Fruit fly (Drosophila melanogaster): ENCODE results near the gene CG32024.
A peak's percentile ranks its signal among the peaks of the same experiment; 100 is the strongest.

Gene CG32024

dm6 chr3L:8839130-8839529 lies 31.7 kb downstream of the CG32024 start:
- TF ChIP-seq Dif (GFP tag; optimal IDR thresholded peaks at IDR 0.05; ENCODE audit: partially characterized antibody) (peak; percentile 40), Rel (GFP tag; optimal IDR thresholded peaks at IDR 0.05) (no peak), Rel (tag; optimal IDR thresholded peaks at IDR 0.05) (peak; percentile 23), Dfd (GFP tag; optimal IDR thresholded peaks at IDR 0.05) (no peak), fru (GFP tag; optimal IDR thresholded peaks at IDR 0.05) (no peak), Vsx2 (GFP tag; optimal IDR thresholded peaks at IDR 0.05; ENCODE audit: partially characterized antibody) (peak; percentile 47), OdsH (GFP tag; optimal IDR thresholded peaks at IDR 0.05) (no peak)

dm6 chr3L:8839563-8840425 lies 32.4 kb downstream of the CG32024 start:
- no peak for TF ChIP-seq dl (GFP tag; optimal IDR thresholded peaks at IDR 0.05; ENCODE audit: insufficient read depth in 1 of 2, partially characterized antibody in 2 of 2)
- peak; percentile 41 for TF ChIP-seq OdsH (GFP tag; optimal IDR thresholded peaks at IDR 0.05)
- peak; percentile 69 for TF ChIP-seq Sp1 (GFP tag; optimal IDR thresholded peaks at IDR 0.05)
- no peak for TF ChIP-seq lola (GFP tag; optimal IDR thresholded peaks at IDR 0.05)
- no peak for TF ChIP-seq CG9705 (GFP tag; optimal IDR thresholded peaks at IDR 0.05)
- no peak for TF ChIP-seq CrebA (GFP tag; optimal IDR thresholded peaks at IDR 0.05; ENCODE audit: borderline replicate concordance)
- no peak for TF ChIP-seq Myc (optimal IDR thresholded peaks at IDR 0.05)
- peak; percentile 58 for TF ChIP-seq br (GFP tag; optimal IDR thresholded peaks at IDR 0.05)
- TF ChIP-seq Mio (GFP tag; optimal IDR thresholded peaks at IDR 0.05) = no peak
- peak; percentile 52 for TF ChIP-seq psq (GFP tag; optimal IDR thresholded peaks at IDR 0.05)
- TF ChIP-seq GATAd (GFP tag; optimal IDR thresholded peaks at IDR 0.05) = no peak
- TF ChIP-seq fru (GFP tag; optimal IDR thresholded peaks at IDR 0.05) = peak; percentile 67
- TF ChIP-seq pan (optimal IDR thresholded peaks at IDR 0.05) = no peak
- no peak for TF ChIP-seq usp (GFP tag; optimal IDR thresholded peaks at IDR 0.05)
- no peak for TF ChIP-seq Dif (GFP tag; optimal IDR thresholded peaks at IDR 0.05; ENCODE audit: partially characterized antibody)
- TF ChIP-seq HLH106 (tag; optimal IDR thresholded peaks at IDR 0.05) = peak; percentile 61
- TF ChIP-seq dmrt93B (GFP tag; optimal IDR thresholded peaks at IDR 0.05) = peak; percentile 43
- TF ChIP-seq sv (GFP tag; optimal IDR thresholded peaks at IDR 0.05) = no peak
- TF ChIP-seq h (GFP tag; optimal IDR thresholded peaks at IDR 0.05) = peak; percentile 71
- no peak for TF ChIP-seq tai (GFP tag; optimal IDR thresholded peaks at IDR 0.05)
- no peak for TF ChIP-seq N (GFP tag; optimal IDR thresholded peaks at IDR 0.05)
- no peak for TF ChIP-seq CG32264 (GFP tag; optimal IDR thresholded peaks at IDR 0.05)
- TF ChIP-seq sage (GFP tag; optimal IDR thresholded peaks at IDR 0.05) = no peak
- TF ChIP-seq Jra (GFP tag; optimal IDR thresholded peaks at IDR 0.05) = peak; percentile 39
- peak; percentile 34 for TF ChIP-seq brk (GFP tag; optimal IDR thresholded peaks at IDR 0.05)
- no peak for TF ChIP-seq Vsx2 (GFP tag; optimal IDR thresholded peaks at IDR 0.05; ENCODE audit: partially characterized antibody)
- TF ChIP-seq woc (GFP tag; optimal IDR thresholded peaks at IDR 0.05) = peak; percentile 88
- TF ChIP-seq Hr83 (GFP tag; optimal IDR thresholded peaks at IDR 0.05; ENCODE audit: poor library complexity, severe bottlenecking) = no peak
- no peak for TF ChIP-seq Dfd (GFP tag; optimal IDR thresholded peaks at IDR 0.05)
- TF ChIP-seq Rel (GFP tag; optimal IDR thresholded peaks at IDR 0.05) = peak; percentile 52
- TF ChIP-seq Rel (tag; optimal IDR thresholded peaks at IDR 0.05) = peak; percentile 54
- no peak for TF ChIP-seq Hr78 (GFP tag; optimal IDR thresholded peaks at IDR 0.05)
- peak; percentile 37 for TF ChIP-seq rgr (GFP tag; optimal IDR thresholded peaks at IDR 0.05)
- TF ChIP-seq jim (GFP tag; optimal IDR thresholded peaks at IDR 0.05) = no peak
- peak; percentile 50 for TF ChIP-seq ey (GFP tag; optimal IDR thresholded peaks at IDR 0.05)
- no peak for TF ChIP-seq dsf (GFP tag; optimal IDR thresholded peaks at IDR 0.05; ENCODE audit: borderline replicate concordance)
- peak; percentile 42 for TF ChIP-seq Hnf4 (GFP tag; optimal IDR thresholded peaks at IDR 0.05)
- TF ChIP-seq Abd-B (GFP tag; optimal IDR thresholded peaks at IDR 0.05) = no peak
- peak in 1 of 2 experiments; percentile 66 for TF ChIP-seq foxo (GFP tag; optimal IDR thresholded peaks at IDR 0.05)
